Worm (Caenorhabditis elegans) whole organism, late embryonic: Measurements from ENCODE around the gene hda-4.

Experiments used
- C08G9.2 ChIP-seq: sonication (generic microtip); optimal IDR thresholded peaks from 2 replicates; lab custom pipeline; 2016; ENCODE audit warnings: mild to moderate bottlenecking, missing genetic modification characterization, moderate library complexity, missing compliant biosample characterization
- C38D4.7 ChIP-seq: fragments of 200-800 bp; sonication (Bioruptor generic); optimal IDR thresholded peaks from 2 replicates; lab custom pipeline; 2018; ENCODE audit warnings: mild to moderate bottlenecking, missing genetic modification characterization, moderate library complexity, missing compliant biosample characterization
- K02D7.2 ChIP-seq: sonication (generic microtip); optimal IDR thresholded peaks from 2 replicates; lab custom pipeline; 2017; ENCODE audit warnings: mild to moderate bottlenecking, missing genetic modification characterization, missing compliant biosample characterization
- K09A11.1 ChIP-seq: sonication (generic microtip); optimal IDR thresholded peaks from 2 replicates; lab custom pipeline; 2017; ENCODE audit warnings: antibody characterized with exemption, mild to moderate bottlenecking, missing genetic modification characterization, missing compliant biosample characterization; ENCODE audit not compliant: insufficient read depth
- T23F11.4 ChIP-seq: fragments of 200-800 bp; sonication (Bioruptor generic); optimal IDR thresholded peaks from 2 replicates; lab custom pipeline; 2018; ENCODE audit warnings: mild to moderate bottlenecking, missing genetic modification characterization, missing compliant biosample characterization
- ahr-1 ChIP-seq: sonication (generic microtip); optimal IDR thresholded peaks from 2 replicates; lab custom pipeline; 2016; ENCODE audit warnings: missing genetic modification characterization, missing compliant biosample characterization
- ama-1 ChIP-seq: fragments of 150-350 bp; optimal IDR thresholded peaks from 2 replicates; lab custom pipeline; 2014
- ceh-2 ChIP-seq: sonication (generic microtip); optimal IDR thresholded peaks from 2 replicates; lab custom pipeline; 2016; ENCODE audit warnings: missing genotype, missing genetic modification characterization, missing compliant biosample characterization
- ceh-24 ChIP-seq: sonication (generic microtip); optimal IDR thresholded peaks from 2 replicates; lab custom pipeline; 2016; ENCODE audit warnings: mild to moderate bottlenecking, missing genetic modification characterization, missing compliant biosample characterization
- ceh-34 ChIP-seq: sonication (generic microtip); optimal IDR thresholded peaks from 2 replicates; lab custom pipeline; 2016; ENCODE audit warnings: mild to moderate bottlenecking, missing genetic modification characterization, missing compliant biosample characterization
- ceh-48 ChIP-seq: sonication (generic microtip); optimal IDR thresholded peaks from 2 replicates; lab custom pipeline; 2016; ENCODE audit warnings: missing genetic modification characterization, inconsistent platforms, missing compliant biosample characterization
- ceh-6 ChIP-seq: fragments of 200-800 bp; sonication (Bioruptor generic); optimal IDR thresholded peaks from 2 replicates; lab custom pipeline; 2018; ENCODE audit warnings: mild to moderate bottlenecking, missing genetic modification characterization, missing compliant biosample characterization
- che-1 ChIP-seq: sonication (generic microtip); optimal IDR thresholded peaks from 2 replicates; lab custom pipeline; 2016; ENCODE audit warnings: mild to moderate bottlenecking, missing genetic modification characterization, missing compliant biosample characterization
- dve-1 ChIP-seq: sonication (generic microtip); optimal IDR thresholded peaks from 2 replicates; lab custom pipeline; 2017; ENCODE audit warnings: antibody characterized with exemption, mild to moderate bottlenecking, missing genetic modification characterization, missing compliant biosample characterization
- elt-2 ChIP-seq: sonication (generic microtip); optimal IDR thresholded peaks from 2 replicates; lab custom pipeline; 2016; ENCODE audit warnings: missing genetic modification reagents, missing genetic modification characterization, missing compliant biosample characterization
- fkh-10 ChIP-seq: fragments of 150-350 bp; optimal IDR thresholded peaks from 2 replicates; lab custom pipeline; 2014; ENCODE audit warnings: missing biosample characterization, missing genetic modification reagents, missing genetic modification characterization
- fkh-6 ChIP-seq: sonication (generic microtip); optimal IDR thresholded peaks from 2 replicates; lab custom pipeline; 2016; ENCODE audit warnings: missing genetic modification characterization, missing compliant biosample characterization
- gmeb-2 ChIP-seq: sonication (generic microtip); optimal IDR thresholded peaks from 2 replicates; lab custom pipeline; 2016; ENCODE audit warnings: missing genetic modification characterization, inconsistent platforms, missing compliant biosample characterization
- hlh-13 ChIP-seq: fragments of 200-800 bp; sonication (Bioruptor generic); optimal IDR thresholded peaks from 2 replicates; lab custom pipeline; 2018; ENCODE audit warnings: mild to moderate bottlenecking, missing genetic modification characterization, missing compliant biosample characterization
- hlh-30 ChIP-seq: sonication (generic microtip); optimal IDR thresholded peaks from 2 replicates; lab custom pipeline; 2017; ENCODE audit warnings: antibody characterized with exemption, missing genetic modification characterization, missing compliant biosample characterization; ENCODE audit not compliant: insufficient read depth
- hlh-6 ChIP-seq: sonication (generic microtip); optimal IDR thresholded peaks from 2 replicates; lab custom pipeline; 2016; ENCODE audit warnings: missing genotype, missing genetic modification characterization, missing compliant biosample characterization
- lim-6 ChIP-seq: sonication (generic microtip); optimal IDR thresholded peaks from 2 replicates; lab custom pipeline; 2016; ENCODE audit warnings: missing genetic modification characterization, missing compliant biosample characterization
- lin-11 ChIP-seq: fragments of 200-800 bp; sonication (Bioruptor generic); optimal IDR thresholded peaks from 2 replicates; lab custom pipeline; 2018; ENCODE audit warnings: mild to moderate bottlenecking, missing genetic modification characterization, missing compliant biosample characterization
- madf-2 ChIP-seq: sonication (generic microtip); optimal IDR thresholded peaks from 2 replicates; lab custom pipeline; 2017; ENCODE audit warnings: missing genetic modification characterization, missing compliant biosample characterization
- mec-3 ChIP-seq: sonication (generic microtip); optimal IDR thresholded peaks from 2 replicates; lab custom pipeline; 2016; ENCODE audit warnings: borderline replicate concordance, missing genetic modification characterization, missing compliant biosample characterization
- nfya-1 ChIP-seq: sonication (generic microtip); optimal IDR thresholded peaks from 2 replicates; lab custom pipeline; 2017; ENCODE audit warnings: missing genetic modification characterization, mild to moderate bottlenecking, missing compliant biosample characterization, antibody characterized with exemption, moderate library complexity
- nhr-11 ChIP-seq: fragments of 150-350 bp; optimal IDR thresholded peaks from 2 replicates; lab custom pipeline; 2014; ENCODE audit warnings: missing biosample characterization, missing genetic modification characterization
- npax-4 ChIP-seq: sonication (generic microtip); optimal IDR thresholded peaks from 2 replicates; lab custom pipeline; 2016; ENCODE audit warnings: missing genetic modification characterization, missing compliant biosample characterization
- pat-9 ChIP-seq: fragments of 200-800 bp; sonication (Bioruptor generic); optimal IDR thresholded peaks from 2 replicates; lab custom pipeline; 2018; ENCODE audit warnings: mild to moderate bottlenecking, missing genetic modification characterization, moderate library complexity, missing compliant biosample characterization
- pha-4 ChIP-seq: fragments of 150-350 bp; optimal IDR thresholded peaks from 2 replicates; lab custom pipeline; 2018; ENCODE audit warnings: missing biosample characterization, missing genetic modification reagents, missing genetic modification characterization
- ref-2 ChIP-seq: sonication (generic microtip); optimal IDR thresholded peaks from 2 replicates; lab custom pipeline; 2016; ENCODE audit warnings: missing genetic modification characterization, missing compliant biosample characterization
- rnt-1 ChIP-seq: sonication (generic microtip); optimal IDR thresholded peaks from 2 replicates; lab custom pipeline; 2016; ENCODE audit warnings: missing genetic modification characterization, missing compliant biosample characterization
- sdc-2 ChIP-seq: sonication (generic microtip); optimal IDR thresholded peaks from 2 replicates; lab custom pipeline; 2016; ENCODE audit warnings: missing genotype, missing genetic modification characterization, missing compliant biosample characterization
- tbx-2 ChIP-seq: sonication (generic microtip); optimal IDR thresholded peaks from 2 replicates; lab custom pipeline; 2016; ENCODE audit warnings: missing genetic modification characterization, missing compliant biosample characterization
- tbx-7 ChIP-seq: sonication (generic microtip); optimal IDR thresholded peaks from 2 replicates; lab custom pipeline; 2016; ENCODE audit warnings: missing genotype, missing genetic modification characterization, missing compliant biosample characterization
- ttx-3 ChIP-seq: sonication (generic microtip); optimal IDR thresholded peaks from 2 replicates; lab custom pipeline; 2016; ENCODE audit warnings: missing genetic modification reagents, missing genetic modification characterization, missing compliant biosample characterization
- unc-3 ChIP-seq, 2 experiments: fragments of 200-800 bp in 1 of 2; sonication (Bioruptor generic) in 1 of 2; sonication (generic microtip) in 1 of 2; conservative IDR thresholded peaks in 1 of 2; optimal IDR thresholded peaks in 1 of 2; 2 replicates each; pipeline versions ENCODE4 v1.3.6 to Lab custom; 2016 to 2022; ENCODE audit warnings: missing compliant biosample characterization in 2 of 2, missing genetic modification characterization in 2 of 2, missing genetic modification reagents in 1 of 2
- ztf-16 ChIP-seq: sonication (generic microtip); optimal IDR thresholded peaks from 2 replicates; lab custom pipeline; 2017; ENCODE audit warnings: missing genetic modification characterization, missing compliant biosample characterization

Gene hda-4

DNA sequence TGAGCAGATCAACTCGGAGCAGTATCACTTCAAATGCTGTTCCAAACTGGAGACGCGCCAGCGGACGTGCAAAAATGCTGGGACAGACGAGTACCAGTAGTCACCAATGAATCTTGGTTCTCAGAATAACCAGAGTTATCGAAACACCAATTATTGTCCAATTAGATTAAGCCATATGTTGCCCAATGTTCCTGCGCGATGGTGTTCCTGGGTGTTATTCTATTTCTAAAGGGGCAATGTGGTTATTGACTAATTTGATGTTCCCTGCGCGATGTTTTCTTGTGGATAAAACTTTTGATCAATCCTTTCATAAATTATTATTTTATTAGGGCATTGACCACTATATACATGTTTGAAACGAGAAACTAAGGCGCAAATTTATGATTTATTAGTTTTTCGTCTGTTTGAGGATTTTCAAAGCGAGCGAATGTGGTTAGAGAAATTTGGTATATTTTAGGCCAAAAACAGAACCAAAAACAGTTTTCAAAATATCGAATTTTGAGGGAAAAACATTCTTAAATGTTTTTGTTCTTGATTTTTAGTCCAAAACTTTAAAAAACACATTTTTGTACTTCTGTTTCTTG is 47.4 kb upstream of the hda-4 start (continued):
- TF ChIP-seq lin-11 (tag; lab: Kevin White, UChicago) (no peak), tbx-7 (tag; lab: Kevin White, UChicago) (peak; percentile 28), pha-4 (no peak), hlh-13 (peak; percentile 42), tbx-2 (tag; lab: Kevin White, UChicago) (peak; percentile 80), rnt-1 (peak; percentile 95), ceh-34 (tag; lab: Kevin White, UChicago) (peak; percentile 78), ahr-1 (tag; lab: Kevin White, UChicago) (no peak), C08G9.2 (tag; lab: Kevin White, UChicago) (peak; percentile 28), nhr-11 (tag; lab: Kevin White, UChicago) (no peak), ttx-3 (tag; lab: Kevin White, UChicago) (peak; percentile 29), fkh-6 (tag; lab: Kevin White, UChicago) (peak; percentile 71), lim-6 (tag; lab: Kevin White, UChicago) (no peak), madf-2 (peak; percentile 21), K09A11.1 (tag; lab: Kevin White, UChicago) (peak; percentile 75), unc-3 (GFP tag; conservative IDR thresholded peaks at IDR 0.05; lab: Robert Waterston, UW) (no peak), unc-3 (tag; optimal IDR thresholded peaks at IDR 0.05; lab: Kevin White, UChicago) (peak; percentile 63), elt-2 (tag; lab: Kevin White, UChicago) (peak; percentile 67), npax-4 (tag; lab: Kevin White, UChicago) (no peak), hlh-6 (tag; lab: Kevin White, UChicago) (no peak), ztf-16 (tag; lab: Kevin White, UChicago) (peak; percentile 47), gmeb-2 (no peak), nfya-1 (tag; lab: Kevin White, UChicago) (peak; percentile 95), sdc-2 (tag; lab: Kevin White, UChicago) (peak; percentile 99), ama-1 (no peak), hlh-30 (tag; lab: Kevin White, UChicago) (peak; percentile 67), T23F11.4 (GFP tag; lab: Kevin White, UChicago) (peak; percentile 32)

DNA sequence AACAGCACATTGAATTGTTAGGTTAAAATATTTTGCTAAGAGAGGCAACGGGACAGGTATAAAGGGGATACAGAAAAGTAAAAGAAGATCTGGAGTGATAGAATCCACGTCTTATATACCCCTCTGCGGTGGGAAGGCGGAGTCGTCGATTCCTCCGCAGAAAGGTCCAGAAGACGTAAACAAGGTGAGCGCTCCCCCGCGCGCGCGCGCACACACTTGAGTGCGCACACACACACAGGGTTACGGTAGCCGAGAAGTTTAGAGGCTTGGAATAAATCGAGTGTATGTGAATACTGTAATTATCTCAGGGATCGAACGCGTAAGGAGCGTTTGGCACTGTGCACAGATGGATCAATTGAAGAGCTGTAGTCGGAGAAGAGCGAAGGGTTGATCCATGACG is 42.0 kb upstream of the hda-4 start:
- no peak for TF ChIP-seq ceh-6 (GFP tag; lab: Kevin White, UChicago)
- TF ChIP-seq ref-2 (tag; lab: Kevin White, UChicago): no peak
- no peak for TF ChIP-seq K09A11.1 (tag; lab: Kevin White, UChicago)
- no peak for TF ChIP-seq ceh-2 (tag; lab: Kevin White, UChicago)
- no peak for TF ChIP-seq pat-9 (tag; lab: Kevin White, UChicago)
- TF ChIP-seq dve-1 (tag; lab: Kevin White, UChicago): no peak
- no peak for TF ChIP-seq C38D4.7 (GFP tag; lab: Kevin White, UChicago)
- no peak for TF ChIP-seq ceh-48 (tag; lab: Kevin White, UChicago)
- TF ChIP-seq lin-11 (tag; lab: Kevin White, UChicago): no peak
- TF ChIP-seq che-1 (tag; lab: Kevin White, UChicago): no peak
- no peak for TF ChIP-seq ceh-24 (tag; lab: Kevin White, UChicago)
- no peak for TF ChIP-seq fkh-10 (GFP tag; lab: Kevin White, UChicago)
- TF ChIP-seq, all 69 proteins: peak for 0

DNA sequence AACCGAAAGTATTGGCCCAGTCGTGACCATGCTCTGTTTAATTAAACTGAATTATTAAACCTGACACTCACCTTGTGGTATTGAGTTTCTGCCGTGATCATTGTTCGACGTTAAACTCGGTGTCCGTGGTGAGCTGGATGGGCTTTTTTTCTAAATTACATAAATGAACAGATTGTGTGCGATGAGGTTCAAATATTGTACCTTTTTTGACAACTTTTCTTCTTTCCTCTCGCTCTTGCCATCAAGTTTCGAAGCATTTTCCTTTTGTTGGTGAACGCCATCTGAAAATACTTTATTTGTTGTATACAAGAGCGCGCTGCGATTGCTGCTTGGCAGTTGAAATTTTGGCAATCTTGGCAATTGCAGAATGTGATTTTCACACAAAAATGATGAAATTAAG is 41.4 kb upstream of the hda-4 start, which contains the start of gene F22H10.11:
Gene F22H10.11, minus strand, starts transcription at position 101 of the 400 bp plus-strand sequence.
- TF ChIP-seq mec-3: no peak
- TF ChIP-seq C08G9.2 (tag; lab: Kevin White, UChicago): no peak
- no peak for TF ChIP-seq K02D7.2 (tag; lab: Kevin White, UChicago)
- no peak for TF ChIP-seq pha-4
- no peak for TF ChIP-seq T23F11.4 (GFP tag; lab: Kevin White, UChicago)
